Worm (Caenorhabditis elegans) whole organism, L4 larva: ENCODE results near the gene C05B5.1.

Source experiments
- F44E2.7 ChIP-seq: fragments of 200-800 bp; sonication (Bioruptor generic); IDR thresholded peaks from 2 replicates; pipeline ENCODE4 v2.1.2; 2022; ENCODE audit warnings: missing genetic modification characterization, missing compliant biosample characterization
- arid-1 ChIP-seq: fragments of 200-800 bp; sonication (Bioruptor generic); conservative IDR thresholded peaks from 2 replicates; pipeline ENCODE4 v1.3.6; 2022; ENCODE audit warnings: missing genetic modification reagents, missing genetic modification characterization, missing compliant biosample characterization
- hlh-30 ChIP-seq: sonication (generic microtip); optimal IDR thresholded peaks from 2 replicates; lab custom pipeline; 2017; ENCODE audit warnings: antibody characterized with exemption, mild to moderate bottlenecking, missing genetic modification characterization, missing compliant biosample characterization; ENCODE audit not compliant: insufficient read depth
- lsy-2 ChIP-seq, 2 experiments: fragments of 150-350 bp in 1 of 2; sonication (generic microtip) in 1 of 2; optimal IDR thresholded peaks; 2 replicates each; lab custom pipeline; 2014 to 2017; ENCODE audit warnings: missing biosample characterization in 2 of 2, missing genetic modification characterization in 2 of 2
- nhr-48 ChIP-seq: sonication (generic microtip); optimal IDR thresholded peaks from 2 replicates; lab custom pipeline; 2016; ENCODE audit warnings: mild to moderate bottlenecking, missing genetic modification characterization, missing compliant biosample characterization
- zag-1 ChIP-seq: fragments of 150-350 bp; optimal IDR thresholded peaks from 2 replicates; lab custom pipeline; 2014; ENCODE audit warnings: missing biosample characterization, missing genetic modification characterization

DNA sequence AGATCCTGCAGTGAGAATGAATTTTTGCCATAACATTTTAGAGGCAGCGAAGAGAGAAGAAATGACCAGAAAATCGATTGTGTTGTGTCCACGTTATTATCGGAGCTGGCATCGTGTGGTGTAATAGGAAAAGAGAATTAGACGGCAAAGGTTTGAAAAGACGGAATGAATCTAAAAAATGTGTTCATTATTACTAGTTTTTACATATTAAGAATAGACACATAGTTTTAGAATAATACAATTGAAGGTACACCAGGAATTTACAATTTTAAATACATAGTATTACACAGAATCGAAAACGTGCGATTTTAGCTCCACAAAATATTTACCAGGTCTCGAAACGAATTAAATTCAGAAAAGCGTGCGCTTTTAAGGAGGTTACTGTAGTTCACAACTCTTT, 38.0 kb downstream of the C05B5.1 start, which contains the start of gene K03H1.13:
- TF ChIP-seq nhr-48 (no peak), zag-1 (tag; lab: Kevin White, UChicago) (no peak), hlh-30 (tag; lab: Kevin White, UChicago) (no peak), lsy-2 (tag; optimal IDR thresholded peaks at IDR 0.05; lab: Kevin White, UChicago) (no peak), arid-1 (GFP tag; lab: Robert Waterston, UW) (no peak), F44E2.7 (GFP tag; lab: Robert Waterston, UW) (no peak)
